Fruit fly (Drosophila melanogaster) whole organism, embryonic: ENCODE measurements around the gene Bicra.
A peak's percentile ranks its signal among the peaks of the same experiment; 100 is the strongest.

Experiments used
- Abd-B ChIP-seq: fragments of 200-800 bp; sonication (Bioruptor generic); optimal IDR thresholded peaks from 2 replicates; lab custom pipeline; 2018; ENCODE audit warnings: missing biosample characterization, mild to moderate bottlenecking, missing genetic modification characterization, moderate library complexity
- Bdp1 ChIP-seq: fragments of 200-800 bp; sonication (Bioruptor generic); optimal IDR thresholded peaks from 3 replicates; lab custom pipeline; 2016; ENCODE audit warnings: missing biosample characterization, missing genetic modification characterization
- Blimp-1 ChIP-seq: fragments of 200-800 bp; sonication (Bioruptor generic); optimal IDR thresholded peaks from 3 replicates; lab custom pipeline; 2018; ENCODE audit warnings: missing biosample characterization, missing genetic modification characterization, mild to moderate bottlenecking, moderate library complexity, missing genetic modification reagents
- CG10462 ChIP-seq: fragments of 200-800 bp; sonication (Bioruptor generic); optimal IDR thresholded peaks from 2 replicates; lab custom pipeline; 2016; ENCODE audit warnings: missing biosample characterization, missing genetic modification characterization
- CG10979 ChIP-seq: fragments of 200-800 bp; sonication (Bioruptor generic); optimal IDR thresholded peaks from 2 replicates; lab custom pipeline; 2018; ENCODE audit warnings: missing biosample characterization, mild to moderate bottlenecking, missing genetic modification characterization, moderate library complexity
- CG11085 ChIP-seq: fragments of 200-800 bp; sonication (Bioruptor generic); IDR thresholded peaks from 2 replicates; pipeline ENCODE4 v1.3.6; 2022; ENCODE audit warnings: missing biosample characterization, missing genetic modification characterization
- CG12155 ChIP-seq: fragments of 200-800 bp; sonication (Bioruptor generic); optimal IDR thresholded peaks from 3 replicates; lab custom pipeline; 2016; ENCODE audit warnings: missing biosample characterization, missing genetic modification characterization
- CG12236 ChIP-seq: fragments of 200-800 bp; sonication (Bioruptor generic); optimal IDR thresholded peaks from 2 replicates; lab custom pipeline; 2016; ENCODE audit warnings: missing biosample characterization, missing genetic modification characterization
- CG14965 ChIP-seq: fragments of 200-800 bp; sonication (Bioruptor generic); optimal IDR thresholded peaks from 2 replicates; lab custom pipeline; 2016; ENCODE audit warnings: missing biosample characterization, missing genetic modification characterization, borderline replicate concordance
- CG15073 ChIP-seq: fragments of 200-800 bp; sonication (Bioruptor generic); optimal IDR thresholded peaks from 2 replicates; lab custom pipeline; 2016; ENCODE audit warnings: missing biosample characterization, missing genetic modification characterization
- CG15601 ChIP-seq: fragments of 200-800 bp; sonication (Bioruptor generic); optimal IDR thresholded peaks from 3 replicates; lab custom pipeline; 2019; ENCODE audit warnings: missing biosample characterization, mild to moderate bottlenecking, missing genetic modification characterization, moderate library complexity
- CG16813 ChIP-seq: fragments of 200-800 bp; sonication (Bioruptor generic); IDR thresholded peaks from 3 replicates; pipeline ENCODE4 v1.3.6; 2022; ENCODE audit warnings: missing biosample characterization, missing genetic modification characterization; ENCODE audit not compliant: partially characterized antibody
- CG16815 ChIP-seq: fragments of 200-800 bp; sonication (Bioruptor generic); optimal IDR thresholded peaks from 3 replicates; lab custom pipeline; 2017; ENCODE audit warnings: missing biosample characterization, mild to moderate bottlenecking, missing genetic modification characterization
- CG30431 ChIP-seq: fragments of 200-800 bp; sonication (Bioruptor generic); optimal IDR thresholded peaks from 2 replicates; lab custom pipeline; 2017; ENCODE audit warnings: missing biosample characterization, missing genetic modification characterization
- CG3726 ChIP-seq: fragments of 200-800 bp; sonication (Bioruptor generic); IDR thresholded peaks from 3 replicates; pipeline ENCODE4, ENCODE4 v1.3.6; 2022; ENCODE audit warnings: missing biosample characterization, missing genetic modification characterization
- CG4820 ChIP-seq: fragments of 200-800 bp; sonication (Bioruptor generic); optimal IDR thresholded peaks from 3 replicates; lab custom pipeline; 2016; ENCODE audit warnings: missing biosample characterization, missing genetic modification characterization
- CG5180 ChIP-seq: fragments of 200-800 bp; sonication (Bioruptor generic); optimal IDR thresholded peaks from 3 replicates; lab custom pipeline; 2017; ENCODE audit warnings: missing biosample characterization, missing genetic modification characterization, mild to moderate bottlenecking, moderate library complexity, missing genetic modification reagents
- CG6765 ChIP-seq: fragments of 200-800 bp; sonication (Bioruptor generic); optimal IDR thresholded peaks from 3 replicates; lab custom pipeline; 2017; ENCODE audit warnings: missing biosample characterization, mild to moderate bottlenecking, missing genetic modification characterization
- CG7372 ChIP-seq: fragments of 200-800 bp; sonication (Bioruptor generic); IDR thresholded peaks from 2 replicates; pipeline ENCODE4 v1.3.6; 2022; ENCODE audit warnings: missing biosample characterization, missing genetic modification characterization
- CG7786 ChIP-seq: fragments of 200-800 bp; sonication (Bioruptor generic); optimal IDR thresholded peaks from 2 replicates; lab custom pipeline; 2016; ENCODE audit warnings: missing biosample characterization, missing genetic modification characterization
- CG7963 ChIP-seq: fragments of 200-800 bp; sonication (Bioruptor generic); IDR thresholded peaks from 3 replicates; pipeline ENCODE4 v1.3.6; 2022; ENCODE audit warnings: missing biosample characterization, missing genetic modification characterization; ENCODE audit not compliant: partially characterized antibody
- Dll ChIP-seq: fragments of 200-800 bp; sonication (Bioruptor generic); IDR thresholded peaks from 4 replicates; pipeline ENCODE4 v1.3.6; 2022; ENCODE audit warnings: missing biosample characterization, missing genetic modification characterization; ENCODE audit not compliant: partially characterized antibody
- Fer1 ChIP-seq: fragments of 200-800 bp; sonication (Bioruptor generic); optimal IDR thresholded peaks from 2 replicates; lab custom pipeline; 2017; ENCODE audit warnings: missing biosample characterization, mild to moderate bottlenecking, missing genetic modification characterization
- Jarid2 ChIP-seq: fragments of 200-800 bp; sonication (Bioruptor generic); optimal IDR thresholded peaks from 3 replicates; lab custom pipeline; 2017; ENCODE audit warnings: mild to moderate bottlenecking, missing biosample characterization, missing genetic modification reagents, missing genetic modification characterization
- Optix ChIP-seq: fragments of 200-800 bp; sonication (Bioruptor generic); IDR thresholded peaks from 3 replicates; pipeline ENCODE4 v1.3.6; 2022; ENCODE audit warnings: missing biosample characterization, missing genetic modification characterization
- Sry-β ChIP-seq: fragments of 200-800 bp; sonication (Bioruptor generic); optimal IDR thresholded peaks from 2 replicates; lab custom pipeline; 2018; ENCODE audit warnings: missing biosample characterization, mild to moderate bottlenecking, missing genetic modification characterization, moderate library complexity
- ara ChIP-seq: fragments of 200-800 bp; sonication (Bioruptor generic); IDR thresholded peaks from 2 replicates; pipeline ENCODE4 v1.3.6; 2022; ENCODE audit warnings: missing biosample characterization, missing genetic modification characterization
- br ChIP-seq: fragments of >200 bp; optimal IDR thresholded peaks from 2 replicates; lab custom pipeline; 2017
- cato ChIP-seq: fragments of 200-800 bp; sonication (Bioruptor generic); optimal IDR thresholded peaks from 2 replicates; lab custom pipeline; 2016; ENCODE audit warnings: missing biosample characterization, missing genetic modification characterization, borderline replicate concordance
- crc ChIP-seq: fragments of 200-800 bp; sonication (Bioruptor generic); optimal IDR thresholded peaks from 2 replicates; lab custom pipeline; 2016; ENCODE audit warnings: missing biosample characterization, missing genetic modification characterization
- da ChIP-seq: fragments of 200-800 bp; sonication (Bioruptor generic); optimal IDR thresholded peaks from 2 replicates; lab custom pipeline; 2016; ENCODE audit warnings: missing biosample characterization, missing genetic modification characterization
- dan ChIP-seq: fragments of 200-800 bp; sonication (Bioruptor generic); IDR thresholded peaks from 2 replicates; pipeline ENCODE4 v1.3.6; 2022; ENCODE audit warnings: missing biosample characterization, missing genetic modification characterization
- exex ChIP-seq: fragments of 200-800 bp; sonication (Bioruptor generic); optimal IDR thresholded peaks from 4 replicates; lab custom pipeline; 2018; ENCODE audit warnings: missing biosample characterization, mild to moderate bottlenecking, missing genetic modification characterization, moderate library complexity
- gem ChIP-seq: fragments of 200-800 bp; sonication (Bioruptor generic); optimal IDR thresholded peaks from 2 replicates; lab custom pipeline; 2019; ENCODE audit warnings: missing biosample characterization, mild to moderate bottlenecking, missing genetic modification characterization, moderate library complexity
- h ChIP-seq: fragments of >200 bp; optimal IDR thresholded peaks from 2 replicates; lab custom pipeline; 2017
- jumu ChIP-seq: fragments of 200-800 bp; sonication (Bioruptor generic); optimal IDR thresholded peaks from 3 replicates; lab custom pipeline; 2016; ENCODE audit warnings: missing biosample characterization, missing genetic modification characterization
- ken ChIP-seq: fragments of 200-800 bp; sonication (Bioruptor generic); IDR thresholded peaks from 3 replicates; pipeline ENCODE4 v1.3.6; 2022; ENCODE audit warnings: missing biosample characterization, missing genetic modification characterization
- kni ChIP-seq: fragments of 200-800 bp; sonication (Bioruptor generic); optimal IDR thresholded peaks from 3 replicates; lab custom pipeline; 2017; ENCODE audit warnings: mild to moderate bottlenecking, missing biosample characterization, missing genetic modification reagents, missing genetic modification characterization
- nerfin-1 ChIP-seq: fragments of 200-800 bp; sonication (Bioruptor generic); optimal IDR thresholded peaks from 3 replicates; lab custom pipeline; 2019; ENCODE audit warnings: missing biosample characterization, mild to moderate bottlenecking, missing genetic modification characterization, moderate library complexity
- psq ChIP-seq: fragments of 200-800 bp; sonication (Bioruptor generic); optimal IDR thresholded peaks from 2 replicates; lab custom pipeline; 2017; ENCODE audit warnings: missing biosample characterization, missing genetic modification characterization
- ro ChIP-seq: fragments of 200-800 bp; sonication (Bioruptor generic); IDR thresholded peaks from 2 replicates; pipeline ENCODE4 v1.3.6; 2022; ENCODE audit warnings: missing biosample characterization, missing genetic modification characterization
- row ChIP-seq: fragments of 200-800 bp; sonication (Bioruptor generic); IDR thresholded peaks from 3 replicates; pipeline ENCODE4 v1.3.6; 2022; ENCODE audit warnings: missing biosample characterization, missing genetic modification characterization
- sd ChIP-seq: fragments of 200-800 bp; sonication (Bioruptor generic); optimal IDR thresholded peaks from 3 replicates; lab custom pipeline; 2018; ENCODE audit warnings: missing biosample characterization, mild to moderate bottlenecking, missing genetic modification characterization, moderate library complexity
- sug ChIP-seq: fragments of 200-800 bp; optimal IDR thresholded peaks from 2 replicates; lab custom pipeline; 2019; ENCODE audit warnings: missing biosample characterization, mild to moderate bottlenecking, missing genetic modification characterization, moderate library complexity
- toy ChIP-seq: fragments of 200-800 bp; sonication (Bioruptor generic); IDR thresholded peaks from 2 replicates; pipeline ENCODE4 v1.3.6; 2022; ENCODE audit warnings: missing biosample characterization, missing genetic modification characterization
- z ChIP-seq: fragments of 200-800 bp; sonication (Bioruptor generic); IDR thresholded peaks from 3 replicates; pipeline ENCODE4 v1.3.6; 2022; ENCODE audit warnings: missing biosample characterization, missing genetic modification characterization
- zf30C ChIP-seq: fragments of 200-800 bp; sonication (Bioruptor generic); optimal IDR thresholded peaks from 3 replicates; lab custom pipeline; 2018; ENCODE audit warnings: missing biosample characterization, mild to moderate bottlenecking, missing genetic modification characterization

The Bicra gene

DNA sequence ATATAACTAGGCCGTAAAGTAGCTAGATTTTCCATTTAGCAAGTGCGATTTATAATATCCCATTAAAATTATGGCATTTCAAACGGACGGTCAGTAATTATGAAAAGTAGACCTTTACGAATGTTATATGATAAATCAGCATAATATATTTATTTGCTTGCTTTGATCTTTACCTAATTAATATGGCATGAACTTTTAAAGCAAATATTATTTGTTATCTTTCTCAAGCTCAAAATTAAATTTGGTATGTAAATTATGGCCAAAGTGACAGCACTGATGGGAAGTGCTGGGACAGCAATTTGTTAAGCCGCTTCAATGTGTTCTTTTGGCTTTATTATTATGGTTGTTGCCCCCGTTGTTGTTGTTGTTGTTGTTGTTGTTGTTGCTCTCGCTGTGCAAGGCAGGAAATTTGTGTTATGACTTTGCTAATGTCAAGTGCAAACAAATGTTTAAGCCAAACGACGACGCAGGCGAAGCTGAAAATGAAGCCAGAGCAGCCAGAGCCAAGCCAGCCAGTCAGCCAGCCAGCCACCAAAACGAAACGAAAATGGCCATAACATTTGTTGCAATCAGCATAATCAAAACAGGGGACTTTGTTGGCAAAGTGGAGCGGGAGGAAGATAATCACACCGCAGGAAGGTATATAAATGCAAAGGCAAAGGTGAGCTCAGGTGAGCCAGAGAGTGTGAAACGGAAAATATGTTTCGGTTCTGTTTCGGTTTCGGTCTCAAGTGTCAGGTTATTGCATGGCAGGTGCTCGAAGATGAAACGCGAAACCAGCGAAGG, 19.9 kb downstream of the Bicra start (continued):
- no peak for TF ChIP-seq psq (GFP tag; lab: Kevin White, UChicago)
- no peak for TF ChIP-seq Fer1 (GFP tag; lab: Kevin White, UChicago)
- TF ChIP-seq CG16815, result no peak
- no peak for TF ChIP-seq br (lab: Kevin White, UChicago)
- 0 out of 3 replicates have a peak, but pooled peaks have one; percentile 28 for TF ChIP-seq CG16813
- no peak for TF ChIP-seq Jarid2 (GFP tag; lab: Kevin White, UChicago)
- TF ChIP-seq Bdp1, result no peak
- no peak for TF ChIP-seq kni
- TF ChIP-seq CG5180 (GFP tag; lab: Kevin White, UChicago), result no peak
- 0 out of 3 replicates have a peak, but pooled peaks have one; percentile 21 for TF ChIP-seq ken (GFP tag; lab: Robert Waterston, UW)
- TF ChIP-seq jumu (GFP tag; lab: Kevin White, UChicago), result no peak
- TF ChIP-seq ro (GFP tag; lab: Robert Waterston, UW), result no peak
- TF ChIP-seq CG15073 (GFP tag; lab: Kevin White, UChicago), result no peak
- TF ChIP-seq row (GFP tag; lab: Robert Waterston, UW), result peak; percentile 35; the same call in 1 of the 3 replicates
- no peak for TF ChIP-seq sd (tag; lab: Kevin White, UChicago)
- no peak for TF ChIP-seq CG10979 (tag; lab: Kevin White, UChicago)
- no peak for TF ChIP-seq toy (GFP tag; lab: Robert Waterston, UW)
- no peak for TF ChIP-seq CG7786 (GFP tag; lab: Kevin White, UChicago)
- TF ChIP-seq cato, result no peak
- TF ChIP-seq Abd-B, result no peak
- no peak for TF ChIP-seq dan (GFP tag; lab: Robert Waterston, UW)
- TF ChIP-seq CG11085 (GFP tag; lab: Robert Waterston, UW), result no peak
- no peak for TF ChIP-seq CG3726 (GFP tag; lab: Robert Waterston, UW)
- TF ChIP-seq CG7372, result no peak
- TF ChIP-seq CG4820 (GFP tag; lab: Kevin White, UChicago), result no peak
- peak; percentile 9 for TF ChIP-seq gem (tag; lab: Kevin White, UChicago)
- no peak for TF ChIP-seq Optix (GFP tag; lab: Robert Waterston, UW)
- no peak for TF ChIP-seq ara (GFP tag; lab: Robert Waterston, UW)
- TF ChIP-seq CG30431, result no peak
- peak; percentile 3 for TF ChIP-seq CG15601 (tag; lab: Kevin White, UChicago)
- TF ChIP-seq zf30C (GFP tag; lab: Kevin White, UChicago), result no peak
- TF ChIP-seq Blimp-1 (GFP tag; lab: Kevin White, UChicago), result no peak
- no peak for TF ChIP-seq exex
- no peak for TF ChIP-seq crc (GFP tag; lab: Kevin White, UChicago)
- no peak for TF ChIP-seq Dll (GFP tag; lab: Robert Waterston, UW)
- TF ChIP-seq CG12236 (GFP tag; lab: Kevin White, UChicago), result no peak
- no peak for TF ChIP-seq CG14965 (GFP tag; lab: Kevin White, UChicago)
- no peak for TF ChIP-seq CG7963 (GFP tag; lab: Robert Waterston, UW)
- TF ChIP-seq da (GFP tag; lab: Kevin White, UChicago), result no peak
- TF ChIP-seq sug, result no peak
- no peak for TF ChIP-seq CG6765 (GFP tag; lab: Kevin White, UChicago)
- TF ChIP-seq h, result no peak
- TF ChIP-seq nerfin-1 (tag; lab: Kevin White, UChicago), result no peak
- TF ChIP-seq z (GFP tag; lab: Robert Waterston, UW), result no peak
- TF ChIP-seq CG10462 (GFP tag; lab: Kevin White, UChicago), result no peak
- peak; percentile 79 for TF ChIP-seq Sry-β (GFP tag; lab: Kevin White, UChicago)
- TF ChIP-seq CG12155 (GFP tag; lab: Kevin White, UChicago), result no peak
